Fruit fly (Drosophila melanogaster) whole organism, embryonic: ENCODE data around the gene CG10431.

Experiments used
- Abd-B ChIP-seq: fragments of 200-800 bp; sonication (Bioruptor generic); optimal IDR thresholded peaks from 2 replicates; lab custom pipeline; 2018; ENCODE audit warnings: missing biosample characterization, mild to moderate bottlenecking, missing genetic modification characterization, moderate library complexity
- Awh ChIP-seq: fragments of 200-800 bp; sonication (Bioruptor generic); IDR thresholded peaks from 2 replicates; pipeline ENCODE4, ENCODE4 v1.3.6; 2022; ENCODE audit warnings: missing biosample characterization, missing genetic modification characterization
- CG10543 ChIP-seq: fragments of 200-800 bp; sonication (Bioruptor generic); optimal IDR thresholded peaks from 3 replicates; lab custom pipeline; 2017; ENCODE audit warnings: missing biosample characterization, mild to moderate bottlenecking, missing genetic modification characterization, moderate library complexity
- CG13624 ChIP-seq: fragments of 200-800 bp; sonication (Bioruptor generic); optimal IDR thresholded peaks from 2 replicates; lab custom pipeline; 2016; ENCODE audit warnings: missing biosample characterization, missing genetic modification characterization
- CG17568 ChIP-seq: fragments of 200-800 bp; sonication (Bioruptor generic); optimal IDR thresholded peaks from 2 replicates; lab custom pipeline; 2018; ENCODE audit warnings: missing biosample characterization, mild to moderate bottlenecking, missing genetic modification characterization, moderate library complexity
- CG17829 ChIP-seq: fragments of 200-800 bp; optimal IDR thresholded peaks from 2 replicates; lab custom pipeline; 2019; ENCODE audit warnings: missing biosample characterization, mild to moderate bottlenecking, missing genetic modification characterization, moderate library complexity
- CG18599 ChIP-seq: fragments of 200-800 bp; sonication (Bioruptor generic); optimal IDR thresholded peaks from 3 replicates; lab custom pipeline; 2017; ENCODE audit warnings: missing biosample characterization, missing genetic modification characterization, mild to moderate bottlenecking, moderate library complexity, missing genetic modification reagents
- CG2129 ChIP-seq: fragments of 200-800 bp; sonication (Bioruptor generic); IDR thresholded peaks from 2 replicates; pipeline ENCODE4 v1.3.6; 2022; ENCODE audit warnings: missing biosample characterization, missing genetic modification characterization; ENCODE audit not compliant: partially characterized antibody
- CG2199 ChIP-seq: fragments of 200-800 bp; sonication (Bioruptor generic); IDR thresholded peaks from 3 replicates; pipeline ENCODE4 v1.3.6; 2022; ENCODE audit warnings: missing biosample characterization, missing genetic modification characterization
- CG31388 ChIP-seq: fragments of 200-800 bp; sonication (Bioruptor generic); optimal IDR thresholded peaks from 2 replicates; lab custom pipeline; 2016; ENCODE audit warnings: missing biosample characterization, missing genetic modification characterization
- CG31441 ChIP-seq: fragments of 200-800 bp; sonication (Bioruptor generic); IDR thresholded peaks from 2 replicates; pipeline ENCODE4 v1.3.6; 2022; ENCODE audit warnings: missing biosample characterization, missing genetic modification characterization
- CG3281 ChIP-seq: fragments of 200-800 bp; sonication (Bioruptor generic); optimal IDR thresholded peaks from 3 replicates; lab custom pipeline; 2017; ENCODE audit warnings: missing biosample characterization, mild to moderate bottlenecking, missing genetic modification characterization
- CG4328 ChIP-seq: fragments of 200-800 bp; sonication (Bioruptor generic); optimal IDR thresholded peaks from 3 replicates; lab custom pipeline; 2017; ENCODE audit warnings: missing biosample characterization, missing genetic modification reagents, missing genetic modification characterization
- CG5953 ChIP-seq: fragments of 200-800 bp; sonication (Bioruptor generic); IDR thresholded peaks from 2 replicates; pipeline ENCODE4 v1.3.6; 2022; ENCODE audit warnings: missing biosample characterization, missing genetic modification characterization
- CG6254 ChIP-seq: fragments of 200-800 bp; sonication (Bioruptor generic); optimal IDR thresholded peaks from 3 replicates; lab custom pipeline; 2017; ENCODE audit warnings: mild to moderate bottlenecking, missing biosample characterization, missing genetic modification reagents, missing genetic modification characterization
- CG6765 ChIP-seq: fragments of 200-800 bp; sonication (Bioruptor generic); optimal IDR thresholded peaks from 3 replicates; lab custom pipeline; 2017; ENCODE audit warnings: missing biosample characterization, mild to moderate bottlenecking, missing genetic modification characterization
- CG7987 ChIP-seq: fragments of 200-800 bp; sonication (Bioruptor generic); optimal IDR thresholded peaks from 2 replicates; lab custom pipeline; 2018; ENCODE audit warnings: missing biosample characterization, mild to moderate bottlenecking, missing genetic modification characterization, moderate library complexity
- CG8089 ChIP-seq: fragments of 200-800 bp; sonication (Bioruptor generic); optimal IDR thresholded peaks from 3 replicates; lab custom pipeline; 2016; ENCODE audit warnings: missing biosample characterization, missing genetic modification characterization
- CG8388 ChIP-seq: fragments of 200-800 bp; sonication (Bioruptor generic); optimal IDR thresholded peaks from 2 replicates; lab custom pipeline; 2019; ENCODE audit warnings: missing biosample characterization, mild to moderate bottlenecking, missing genetic modification characterization, moderate library complexity
- CoRest ChIP-seq: fragments of 200-800 bp; sonication (Bioruptor generic); optimal IDR thresholded peaks from 3 replicates; lab custom pipeline; 2018; ENCODE audit warnings: missing biosample characterization, mild to moderate bottlenecking, missing genetic modification characterization, moderate library complexity
- Fer2 ChIP-seq: fragments of 200-800 bp; sonication (Bioruptor generic); optimal IDR thresholded peaks from 2 replicates; lab custom pipeline; 2018; ENCODE audit warnings: missing biosample characterization, mild to moderate bottlenecking, missing genetic modification characterization, moderate library complexity
- HmgZ ChIP-seq: fragments of 200-800 bp; sonication (Bioruptor generic); optimal IDR thresholded peaks from 2 replicates; lab custom pipeline; 2018; ENCODE audit warnings: missing biosample characterization, mild to moderate bottlenecking, missing genetic modification characterization
- Hsf ChIP-seq: fragments of 200-800 bp; sonication (Bioruptor generic); optimal IDR thresholded peaks from 3 replicates; lab custom pipeline; 2016; ENCODE audit warnings: missing biosample characterization, missing genetic modification characterization
- Jarid2 ChIP-seq: fragments of 200-800 bp; sonication (Bioruptor generic); optimal IDR thresholded peaks from 3 replicates; lab custom pipeline; 2017; ENCODE audit warnings: mild to moderate bottlenecking, missing biosample characterization, missing genetic modification reagents, missing genetic modification characterization
- NK7.1 ChIP-seq: fragments of 200-800 bp; sonication (Bioruptor generic); optimal IDR thresholded peaks from 3 replicates; lab custom pipeline; 2016; ENCODE audit warnings: missing biosample characterization, missing genetic modification characterization
- Nf-YC ChIP-seq: fragments of 200-800 bp; optimal IDR thresholded peaks from 3 replicates; lab custom pipeline; 2019; ENCODE audit warnings: missing biosample characterization, mild to moderate bottlenecking, missing genetic modification characterization, moderate library complexity
- NfI ChIP-seq: fragments of 200-800 bp; sonication (Bioruptor generic); optimal IDR thresholded peaks from 3 replicates; lab custom pipeline; 2018; ENCODE audit warnings: missing biosample characterization, mild to moderate bottlenecking, missing genetic modification characterization, moderate library complexity
- Pdp1 ChIP-seq, 2 experiments: fragments of 200-800 bp; sonication (Bioruptor generic); optimal IDR thresholded peaks; 3 replicates each; lab custom pipeline; 2016; ENCODE audit warnings: missing biosample characterization in 2 of 2, missing genetic modification characterization in 2 of 2, mild to moderate bottlenecking in 1 of 2, moderate library complexity in 1 of 2
- Ravus ChIP-seq: fragments of 200-800 bp; sonication (Bioruptor generic); IDR thresholded peaks from 2 replicates; pipeline ENCODE4 v1.3.6; 2022; ENCODE audit warnings: missing biosample characterization, missing genetic modification characterization
- Rx ChIP-seq: fragments of 200-800 bp; sonication (Bioruptor generic); IDR thresholded peaks from 2 replicates; pipeline ENCODE4 v1.3.6; 2022; ENCODE audit warnings: missing biosample characterization, missing genetic modification characterization
- Taf1 ChIP-seq: fragments of 200-800 bp; sonication (Bioruptor generic); IDR thresholded peaks from 2 replicates; pipeline ENCODE4 v1.3.6; 2022; ENCODE audit warnings: missing biosample characterization, missing genetic modification characterization
- Tbp ChIP-seq: fragments of >200 bp; optimal IDR thresholded peaks from 2 replicates; lab custom pipeline; 2018; ENCODE audit warnings: missing biosample characterization, missing genetic modification characterization
- ac ChIP-seq: fragments of 200-800 bp; sonication (Bioruptor generic); optimal IDR thresholded peaks from 3 replicates; lab custom pipeline; 2017; ENCODE audit warnings: missing biosample characterization, mild to moderate bottlenecking, missing genetic modification characterization
- amos ChIP-seq: fragments of 200-800 bp; sonication (Bioruptor generic); IDR thresholded peaks from 2 replicates; pipeline ENCODE4 v1.3.6; 2022; ENCODE audit warnings: missing biosample characterization, missing genetic modification characterization; ENCODE audit not compliant: partially characterized antibody
- ash1 ChIP-seq: fragments of 200-800 bp; sonication (Bioruptor generic); optimal IDR thresholded peaks from 2 replicates; lab custom pipeline; 2018; ENCODE audit warnings: missing biosample characterization, mild to moderate bottlenecking, missing genetic modification characterization
- caup ChIP-seq: fragments of 200-800 bp; sonication (Bioruptor generic); optimal IDR thresholded peaks from 3 replicates; lab custom pipeline; 2017; ENCODE audit warnings: missing biosample characterization, mild to moderate bottlenecking, missing genetic modification characterization, moderate library complexity; ENCODE audit not compliant: severe bottlenecking
- dysf ChIP-seq: fragments of 200-800 bp; sonication (Bioruptor generic); IDR thresholded peaks from 3 replicates; pipeline ENCODE4 v1.3.6; 2022; ENCODE audit warnings: missing biosample characterization, missing genetic modification characterization
- jigr1 ChIP-seq: fragments of 200-800 bp; sonication (Bioruptor generic); IDR thresholded peaks from 3 replicates; pipeline ENCODE4 v1.3.6; 2022; ENCODE audit warnings: missing biosample characterization, missing genetic modification characterization
- klu ChIP-seq: fragments of 200-800 bp; sonication (Bioruptor generic); IDR thresholded peaks from 2 replicates; pipeline ENCODE4 v1.3.6; 2022; ENCODE audit warnings: missing biosample characterization, missing genetic modification characterization
- lilli ChIP-seq: fragments of 200-800 bp; sonication (Bioruptor generic); optimal IDR thresholded peaks from 3 replicates; lab custom pipeline; 2016; ENCODE audit warnings: missing biosample characterization, missing genetic modification characterization
- mam ChIP-seq: fragments of 200-800 bp; sonication (Bioruptor generic); optimal IDR thresholded peaks from 3 replicates; lab custom pipeline; 2016; ENCODE audit warnings: missing biosample characterization, missing genetic modification characterization
- p53 ChIP-seq: fragments of 200-800 bp; sonication (Bioruptor generic); optimal IDR thresholded peaks from 2 replicates; lab custom pipeline; 2016; ENCODE audit warnings: missing biosample characterization, missing genetic modification characterization
- pzg ChIP-seq: fragments of 200-800 bp; sonication (Bioruptor generic); optimal IDR thresholded peaks from 3 replicates; lab custom pipeline; 2018; ENCODE audit warnings: missing biosample characterization, mild to moderate bottlenecking, missing genetic modification characterization, moderate library complexity
- sim ChIP-seq: fragments of 200-800 bp; sonication (Bioruptor generic); IDR thresholded peaks from 2 replicates; pipeline ENCODE4 v1.3.6; 2022; ENCODE audit warnings: missing biosample characterization, missing genetic modification characterization
- ssp ChIP-seq: fragments of 200-800 bp; sonication (Bioruptor generic); IDR thresholded peaks from 2 replicates; pipeline ENCODE4 v1.3.6; 2022; ENCODE audit warnings: missing biosample characterization, missing genetic modification characterization
- tin ChIP-seq: fragments of 200-800 bp; sonication (Bioruptor generic); optimal IDR thresholded peaks from 3 replicates; lab custom pipeline; 2016; ENCODE audit warnings: missing biosample characterization, missing genetic modification characterization
- tll ChIP-seq, 2 experiments: fragments of 200-800 bp in 1 of 2; fragments of >200 bp in 1 of 2; sonication (Bioruptor generic) in 1 of 2; optimal IDR thresholded peaks; 2 replicates each; lab custom pipeline; 2017 to 2019; ENCODE audit warnings: missing biosample characterization in 2 of 2, missing genetic modification characterization in 2 of 2, mild to moderate bottlenecking in 1 of 2, moderate library complexity in 1 of 2
- tna ChIP-seq: fragments of 200-800 bp; sonication (Bioruptor generic); IDR thresholded peaks from 2 replicates; pipeline ENCODE4 v1.3.6; 2022; ENCODE audit warnings: missing biosample characterization, missing genetic modification characterization; ENCODE audit not compliant: partially characterized antibody
- trh ChIP-seq: fragments of 200-800 bp; sonication (Bioruptor generic); optimal IDR thresholded peaks from 2 replicates; lab custom pipeline; 2016; ENCODE audit warnings: missing biosample characterization, missing genetic modification characterization
- usp ChIP-seq: fragments of >200 bp; optimal IDR thresholded peaks from 2 replicates; lab custom pipeline; 2017; ENCODE audit warnings: missing biosample characterization, missing genetic modification characterization

The CG10431 gene

dm6 chr2L:19009130-19009529 is 34.6 kb downstream of the CG10431 start, which contains the start of gene RpL30 (continued):
- TF ChIP-seq CoRest (peak; percentile 82), pzg (peak; percentile 100), Nf-YC (tag; lab: Kevin White, UChicago) (peak; percentile 73), mam (peak; percentile 86), CG2199 (GFP tag; lab: Robert Waterston, UW) (peak; percentile 86), amos (GFP tag; lab: Robert Waterston, UW) (peak; percentile 69), CG3281 (peak; percentile 93), Taf1 (GFP tag; lab: Robert Waterston, UW) (peak; percentile 37; the same call in 1 of the 2 replicates), Awh (GFP tag; lab: Robert Waterston, UW) (peak; percentile 80), Hsf (GFP tag; lab: Kevin White, UChicago) (peak; percentile 88), p53 (peak; percentile 93), CG17829 (tag; lab: Kevin White, UChicago) (peak; percentile 90), CG7987 (GFP tag; lab: Kevin White, UChicago) (peak; percentile 98), CG10543 (peak; percentile 95), CG8089 (GFP tag; lab: Kevin White, UChicago) (peak; percentile 92), Tbp (peak; percentile 56), tin (GFP tag; lab: Kevin White, UChicago) (peak; percentile 80), HmgZ (tag; lab: Kevin White, UChicago) (peak; percentile 97), Fer2 (peak; percentile 68), CG13624 (peak; percentile 95), CG6254 (GFP tag; lab: Kevin White, UChicago) (peak; percentile 87), CG5953 (GFP tag; lab: Robert Waterston, UW) (peak; percentile 89), ash1 (peak; percentile 95), NK7.1 (GFP tag; lab: Kevin White, UChicago) (peak; percentile 90), Pdp1 (GFP tag; optimal IDR thresholded peaks at IDR 0.05; lab: Kevin White, UChicago) (peak; percentile 70 to 92), CG4328 (peak; percentile 90), CG8388 (GFP tag; lab: Kevin White, UChicago) (peak; percentile 82), usp (GFP tag; lab: Kevin White, UChicago) (no peak), caup (GFP tag; lab: Kevin White, UChicago) (peak; percentile 98), ac (GFP tag; lab: Kevin White, UChicago) (peak; percentile 86), tll (GFP tag; optimal IDR thresholded peaks at IDR 0.05; lab: Kevin White, UChicago) (peak in 1 of 2 experiments; percentile 23), CG31441 (GFP tag; lab: Robert Waterston, UW) (peak; percentile 90), tna (no peak), klu (GFP tag; lab: Robert Waterston, UW) (no peak; the same call in 1 of the 2 replicates), CG31388 (GFP tag; lab: Kevin White, UChicago) (peak; percentile 33), dysf (GFP tag; lab: Robert Waterston, UW) (peak; percentile 84), trh (peak; percentile 80), CG2129 (GFP tag; lab: Robert Waterston, UW) (no peak), lilli (GFP tag; lab: Kevin White, UChicago) (peak; percentile 79), Rx (GFP tag; lab: Robert Waterston, UW) (peak; percentile 84), NfI (GFP tag; lab: Kevin White, UChicago) (peak; percentile 93), ssp (GFP tag; lab: Robert Waterston, UW) (peak; percentile 76), sim (GFP tag; lab: Robert Waterston, UW) (peak; percentile 75), jigr1 (GFP tag; lab: Robert Waterston, UW) (no peak), CG6765 (peak; percentile 97), CG18599 (GFP tag; lab: Kevin White, UChicago) (peak; percentile 96), Abd-B (GFP tag; lab: Kevin White, UChicago) (peak; percentile 85), Jarid2 (GFP tag; lab: Kevin White, UChicago) (peak; percentile 85), CG17568 (GFP tag; lab: Kevin White, UChicago) (peak; percentile 91), Ravus (no peak)
